Worm (Caenorhabditis elegans) whole organism, L4/young adult: ENCODE measurements around the gene F41H10.4.

Experiments used
- W03F9.2 ChIP-seq: fragments of 150-350 bp; optimal IDR thresholded peaks from 2 replicates; lab custom pipeline; 2014; ENCODE audit warnings: missing biosample characterization, missing genetic modification characterization
- dao-5 ChIP-seq: sonication (generic microtip); optimal IDR thresholded peaks from 2 replicates; lab custom pipeline; 2016; ENCODE audit warnings: missing genotype, missing genetic modification characterization, moderate library complexity, missing compliant biosample characterization
- him-1 ChIP-seq: sonication (generic microtip); optimal IDR thresholded peaks from 2 replicates; lab custom pipeline; 2016; ENCODE audit warnings: missing genotype, missing genetic modification reagents, missing genetic modification characterization, missing compliant biosample characterization

The F41H10.4 gene

ce11 chrIV:5389951-5390350 lies 25.6 kb downstream of the F41H10.4 start:
- TF ChIP-seq W03F9.2 (tag; lab: Kevin White, UChicago) = no peak
- no peak for TF ChIP-seq dao-5 (tag; lab: Kevin White, UChicago)
- TF ChIP-seq him-1 (tag; lab: Kevin White, UChicago) = no peak

- no peak for TF ChIP-seq him-1 (tag; lab: Kevin White, UChicago)
- TF ChIP-seq W03F9.2 (tag; lab: Kevin White, UChicago) = no peak
- TF ChIP-seq dao-5 (tag; lab: Kevin White, UChicago) = no peak
Measured at ce11 chrIV:5391507-5392057, 27.2 kb downstream of the F41H10.4 start, which contains the start of the genes htp-1 and ZK616.5. Gene htp-1, minus strand, starts transcription at chrIV:5391557. Gene ZK616.5, plus strand, starts transcription at chrIV:5391929.

DNA sequence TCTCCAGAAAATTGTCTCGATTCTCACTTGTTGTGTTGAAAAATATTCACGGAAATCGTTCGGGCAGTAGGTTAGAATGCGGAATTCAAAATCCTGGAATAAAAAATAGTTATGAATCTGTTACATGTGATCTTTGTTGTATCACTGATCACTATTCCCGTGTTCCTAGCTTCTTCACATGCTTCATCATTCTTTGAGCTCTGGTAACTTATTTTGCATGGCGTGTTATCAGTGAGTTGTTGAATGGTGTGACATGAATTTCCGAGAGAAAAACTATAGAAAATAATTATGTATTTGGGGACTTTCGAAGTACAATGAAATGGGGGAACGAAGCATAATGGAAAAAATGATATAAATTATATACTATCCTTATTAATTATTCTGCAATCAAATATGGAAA lies 29.2 kb downstream of the F41H10.4 start:
- TF ChIP-seq him-1 (tag; lab: Kevin White, UChicago) (no peak), W03F9.2 (tag; lab: Kevin White, UChicago) (no peak), dao-5 (tag; lab: Kevin White, UChicago) (no peak)

- TF ChIP-seq dao-5 (tag; lab: Kevin White, UChicago) (no peak), W03F9.2 (tag; lab: Kevin White, UChicago) (peak; percentile 79), him-1 (tag; lab: Kevin White, UChicago) (no peak)
Measured at ce11 chrIV:5394687-5395086, 30.3 kb downstream of the F41H10.4 start, which contains the start of the genes perm-3 and swsn-6. Gene perm-3, minus strand, starts transcription at chrIV:5394804. Gene swsn-6, plus strand, starts transcription at chrIV:5395033.

ce11 chrIV:5396769-5397168 lies 32.4 kb downstream of the F41H10.4 start, which contains the start of gene ZK616.3:
Gene ZK616.3, plus strand, starts transcription at chrIV:5397069.
- TF ChIP-seq W03F9.2 (tag; lab: Kevin White, UChicago) (no peak), dao-5 (tag; lab: Kevin White, UChicago) (no peak), him-1 (tag; lab: Kevin White, UChicago) (no peak)

DNA sequence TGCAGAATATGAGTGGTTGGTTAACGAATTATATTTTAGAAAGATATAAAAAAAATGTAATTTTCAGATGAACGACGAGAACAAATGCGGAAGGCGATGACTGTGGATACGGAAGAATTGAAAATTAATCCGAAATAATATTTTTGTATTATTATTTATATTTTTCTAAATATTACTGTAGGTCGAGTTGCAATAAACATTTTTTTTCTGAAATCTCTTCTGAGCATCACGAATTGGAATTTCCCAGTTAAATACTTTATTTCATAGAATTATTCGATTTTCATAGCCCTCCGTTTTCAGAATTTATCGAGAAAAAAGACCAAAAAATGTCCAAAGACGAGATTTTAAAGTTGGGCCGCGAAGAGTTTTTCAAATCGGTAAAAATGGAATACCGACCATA lies 33.2 kb downstream of the F41H10.4 start, which contains the start of gene ZK616.2:
Gene ZK616.2, plus strand, starts transcription at position 301 of the 400 bp plus-strand sequence.
- TF ChIP-seq W03F9.2 (tag; lab: Kevin White, UChicago) (no peak), him-1 (tag; lab: Kevin White, UChicago) (no peak), dao-5 (tag; lab: Kevin White, UChicago) (no peak)

- TF ChIP-seq W03F9.2 (tag; lab: Kevin White, UChicago) = no peak
- no peak for TF ChIP-seq dao-5 (tag; lab: Kevin White, UChicago)
- no peak for TF ChIP-seq him-1 (tag; lab: Kevin White, UChicago)
Measured at ce11 chrIV:5400609-5401008, 36.2 kb downstream of the F41H10.4 start, which contains the start of gene ZK616.1. Gene ZK616.1, plus strand, starts transcription at chrIV:5400909.

- TF ChIP-seq W03F9.2 (tag; lab: Kevin White, UChicago) (no peak), dao-5 (tag; lab: Kevin White, UChicago) (no peak), him-1 (tag; lab: Kevin White, UChicago) (no peak)
Measured at ce11 chrIV:5405345-5405744, 41.0 kb downstream of the F41H10.4 start, which contains the start of gene ZK616.61. Gene ZK616.61, plus strand, starts transcription at chrIV:5405645.

DNA sequence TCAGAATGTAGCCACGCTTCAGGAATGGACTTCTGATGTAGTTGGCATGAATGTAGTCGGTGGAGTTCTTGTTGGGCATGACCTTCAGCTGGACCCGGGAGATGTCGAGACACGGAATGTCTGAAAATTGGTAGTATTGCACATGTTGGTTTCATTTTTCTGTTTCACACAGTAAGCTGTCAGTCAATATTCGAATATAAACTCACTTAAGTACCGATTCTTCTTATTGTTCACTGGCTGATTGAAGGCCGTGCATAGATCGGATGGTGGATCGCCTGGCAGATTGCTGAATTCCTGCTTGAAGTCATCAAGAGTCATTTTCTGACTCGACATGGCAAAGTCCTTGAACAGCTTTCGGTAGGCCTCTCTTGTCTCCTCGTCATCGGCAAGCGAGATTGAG lies 44.8 kb downstream of the F41H10.4 start:
- TF ChIP-seq W03F9.2 (tag; lab: Kevin White, UChicago) (no peak), dao-5 (tag; lab: Kevin White, UChicago) (no peak), him-1 (tag; lab: Kevin White, UChicago) (no peak)

- no peak for TF ChIP-seq W03F9.2 (tag; lab: Kevin White, UChicago)
- no peak for TF ChIP-seq dao-5 (tag; lab: Kevin White, UChicago)
- no peak for TF ChIP-seq him-1 (tag; lab: Kevin White, UChicago)
Measured at ce11 chrIV:5411120-5411519, 46.8 kb downstream of the F41H10.4 start, which contains the start of gene ZK616.65. Gene ZK616.65, minus strand, starts transcription at chrIV:5411220.

- TF ChIP-seq dao-5 (tag; lab: Kevin White, UChicago) = no peak
- TF ChIP-seq him-1 (tag; lab: Kevin White, UChicago) = no peak
- TF ChIP-seq W03F9.2 (tag; lab: Kevin White, UChicago) = no peak
Measured at ce11 chrIV:5411641-5412337, 47.4 kb downstream of the F41H10.4 start, which contains the start of gene ZK616.8. Gene ZK616.8, minus strand, starts transcription at chrIV:5412193.

DNA sequence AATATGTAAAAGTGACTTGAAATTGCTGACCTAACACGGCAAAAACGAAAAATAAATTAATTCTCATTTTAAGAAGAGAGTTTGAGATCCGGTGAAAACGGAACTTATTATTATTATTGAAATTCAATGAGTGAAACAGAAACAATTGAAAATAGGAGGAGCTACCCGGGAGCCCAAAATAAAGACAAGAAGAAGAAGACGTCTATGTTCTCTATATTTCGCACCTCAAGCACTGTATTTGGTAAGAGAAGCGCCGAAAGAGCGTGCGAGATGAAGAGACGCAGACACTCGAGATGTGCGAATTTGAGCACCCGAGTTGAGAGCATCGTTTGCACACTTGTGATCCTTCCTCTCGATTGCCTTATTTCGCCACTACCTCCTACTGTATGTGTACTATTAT lies 51.3 kb downstream of the F41H10.4 start, which contains the start of gene spp-7:
Gene spp-7, minus strand, starts transcription at position 101 of the 400 bp plus-strand sequence.
- TF ChIP-seq W03F9.2 (tag; lab: Kevin White, UChicago) = no peak
- TF ChIP-seq him-1 (tag; lab: Kevin White, UChicago) = no peak
- TF ChIP-seq dao-5 (tag; lab: Kevin White, UChicago) = no peak
